Fruit fly (Drosophila melanogaster) whole organism, embryonic: ENCODE data around the gene CG13376.

Experiments
- Atf6 ChIP-seq: fragments of 200-800 bp; sonication (Bioruptor generic); IDR thresholded peaks from 2 replicates; pipeline ENCODE4 v1.3.6; 2022; ENCODE audit warnings: missing biosample characterization, missing genetic modification characterization
- BtbVII ChIP-seq: fragments of 200-800 bp; sonication (Bioruptor generic); optimal IDR thresholded peaks from 3 replicates; lab custom pipeline; 2017; ENCODE audit warnings: missing biosample characterization, mild to moderate bottlenecking, missing genetic modification characterization
- Bteb2 ChIP-seq: fragments of 200-800 bp; sonication (Bioruptor generic); optimal IDR thresholded peaks from 2 replicates; lab custom pipeline; 2016; ENCODE audit warnings: missing biosample characterization, missing genetic modification characterization
- CG10431 ChIP-seq: fragments of 200-800 bp; sonication (Bioruptor generic); optimal IDR thresholded peaks from 3 replicates; lab custom pipeline; 2018; ENCODE audit warnings: missing biosample characterization, mild to moderate bottlenecking, missing genetic modification characterization
- CG11093 ChIP-seq: fragments of 200-800 bp; sonication (Bioruptor generic); IDR thresholded peaks from 3 replicates; pipeline ENCODE4 v1.3.6; 2022; ENCODE audit warnings: missing biosample characterization, missing genetic modification characterization
- CG11723 ChIP-seq: fragments of 200-800 bp; sonication (Bioruptor generic); optimal IDR thresholded peaks from 2 replicates; lab custom pipeline; 2017; ENCODE audit warnings: missing biosample characterization, mild to moderate bottlenecking, missing genetic modification characterization
- CG12219 ChIP-seq: fragments of 200-800 bp; sonication (Bioruptor generic); optimal IDR thresholded peaks from 3 replicates; lab custom pipeline; 2018; ENCODE audit warnings: missing biosample characterization, mild to moderate bottlenecking, missing genetic modification characterization
- CG1602 ChIP-seq: fragments of 200-800 bp; sonication (Bioruptor generic); optimal IDR thresholded peaks from 3 replicates; lab custom pipeline; 2016; ENCODE audit warnings: missing biosample characterization, missing genetic modification characterization
- CG17361 ChIP-seq: fragments of 200-800 bp; sonication (Bioruptor generic); IDR thresholded peaks from 3 replicates; pipeline ENCODE4 v1.3.6; 2022; ENCODE audit warnings: missing biosample characterization, missing genetic modification characterization
- CG17612 ChIP-seq: fragments of 200-800 bp; sonication (Bioruptor generic); IDR thresholded peaks from 2 replicates; pipeline ENCODE4 v1.3.6; 2022; ENCODE audit warnings: missing biosample characterization, missing genetic modification characterization
- CG2202 ChIP-seq: fragments of 200-800 bp; sonication (Bioruptor generic); optimal IDR thresholded peaks from 2 replicates; lab custom pipeline; 2018; ENCODE audit warnings: missing biosample characterization, mild to moderate bottlenecking, missing genetic modification characterization
- CG31224 ChIP-seq: fragments of 200-800 bp; sonication (Bioruptor generic); IDR thresholded peaks from 2 replicates; pipeline ENCODE4 v1.3.6; 2022; ENCODE audit warnings: missing biosample characterization, missing genetic modification characterization
- CG6854 ChIP-seq: fragments of 200-800 bp; sonication (Bioruptor generic); optimal IDR thresholded peaks from 3 replicates; lab custom pipeline; 2017; ENCODE audit warnings: missing biosample characterization, mild to moderate bottlenecking, missing genetic modification characterization
- CG7786 ChIP-seq: fragments of 200-800 bp; sonication (Bioruptor generic); optimal IDR thresholded peaks from 2 replicates; lab custom pipeline; 2016; ENCODE audit warnings: missing biosample characterization, missing genetic modification characterization
- CG9437 ChIP-seq: fragments of 200-800 bp; sonication (Bioruptor generic); optimal IDR thresholded peaks from 2 replicates; lab custom pipeline; 2018; ENCODE audit warnings: missing biosample characterization, mild to moderate bottlenecking, missing genetic modification characterization
- CTCF ChIP-seq: fragments of 200-800 bp; sonication (Bioruptor generic); optimal IDR thresholded peaks from 2 replicates; lab custom pipeline; 2017; ENCODE audit warnings: missing biosample characterization, mild to moderate bottlenecking, missing genetic modification characterization, moderate library complexity
- CkIIα-i1 ChIP-seq: fragments of 200-800 bp; sonication (Bioruptor generic); IDR thresholded peaks from 2 replicates; pipeline ENCODE4 v1.3.6; 2022; ENCODE audit warnings: missing biosample characterization, missing genetic modification characterization
- Drgx ChIP-seq: fragments of 200-800 bp; sonication (Bioruptor generic); IDR thresholded peaks from 2 replicates; pipeline ENCODE4 v1.3.6; 2022; ENCODE audit warnings: missing biosample characterization, missing genetic modification characterization
- E2f1 ChIP-seq: fragments of 200-800 bp; sonication (Bioruptor generic); IDR thresholded peaks from 2 replicates; pipeline ENCODE4 v1.3.6; 2022; ENCODE audit warnings: missing biosample characterization, missing genetic modification characterization
- Fer3 ChIP-seq: fragments of 200-800 bp; sonication (Bioruptor generic); optimal IDR thresholded peaks from 2 replicates; lab custom pipeline; 2018; ENCODE audit warnings: missing biosample characterization, mild to moderate bottlenecking, missing genetic modification characterization, moderate library complexity
- H15 ChIP-seq: fragments of 200-800 bp; sonication (Bioruptor generic); IDR thresholded peaks from 3 replicates; pipeline ENCODE4 v1.3.6; 2022; ENCODE audit warnings: missing biosample characterization, missing genetic modification characterization
- HHEX ChIP-seq: fragments of 200-800 bp; sonication (Bioruptor generic); optimal IDR thresholded peaks from 3 replicates; lab custom pipeline; 2017; ENCODE audit warnings: missing biosample characterization, mild to moderate bottlenecking, missing genetic modification characterization, missing genetic modification reagents
- HLH3B ChIP-seq: fragments of 200-800 bp; sonication (Bioruptor generic); IDR thresholded peaks from 2 replicates; pipeline ENCODE4 v1.3.6; 2022; ENCODE audit warnings: missing biosample characterization, missing genetic modification characterization
- Hmr ChIP-seq: fragments of 200-800 bp; sonication (Bioruptor generic); optimal IDR thresholded peaks from 3 replicates; lab custom pipeline; 2017; ENCODE audit warnings: mild to moderate bottlenecking, missing biosample characterization, missing genetic modification reagents, missing genetic modification characterization
- Kr ChIP-seq: fragments of 200-800 bp; sonication (Bioruptor generic); optimal IDR thresholded peaks from 2 replicates; lab custom pipeline; 2017; ENCODE audit warnings: missing biosample characterization, mild to moderate bottlenecking, missing genetic modification characterization
- Med ChIP-seq: fragments of 200-800 bp; sonication (Bioruptor generic); peaks from one replicate; lab custom pipeline; 2016; ENCODE audit warnings: missing biosample characterization, missing genetic modification characterization, mild to moderate bottlenecking, inconsistent platforms, moderate library complexity
- Nf-YB ChIP-seq: fragments of 200-800 bp; sonication (Bioruptor generic); optimal IDR thresholded peaks from 3 replicates; lab custom pipeline; 2019; ENCODE audit warnings: missing biosample characterization, mild to moderate bottlenecking, missing genetic modification characterization, moderate library complexity
- PHDP ChIP-seq: fragments of 200-800 bp; sonication (Bioruptor generic); optimal IDR thresholded peaks from 3 replicates; lab custom pipeline; 2018; ENCODE audit warnings: missing biosample characterization, mild to moderate bottlenecking, missing genetic modification characterization, moderate library complexity
- Sin3A ChIP-seq: fragments of >200 bp; optimal IDR thresholded peaks from 2 replicates; lab custom pipeline; 2018
- Sox102F ChIP-seq: fragments of 200-800 bp; sonication (Bioruptor generic); optimal IDR thresholded peaks from 2 replicates; lab custom pipeline; 2018; ENCODE audit warnings: missing biosample characterization, mild to moderate bottlenecking, missing genetic modification characterization, moderate library complexity
- Sry-β ChIP-seq: fragments of 200-800 bp; sonication (Bioruptor generic); optimal IDR thresholded peaks from 2 replicates; lab custom pipeline; 2018; ENCODE audit warnings: missing biosample characterization, mild to moderate bottlenecking, missing genetic modification characterization, moderate library complexity
- TFAM ChIP-seq: fragments of 200-800 bp; sonication (Bioruptor generic); optimal IDR thresholded peaks from 2 replicates; lab custom pipeline; 2017; ENCODE audit warnings: missing biosample characterization, missing genetic modification characterization, inconsistent platforms
- Taf1 ChIP-seq: fragments of 200-800 bp; sonication (Bioruptor generic); IDR thresholded peaks from 2 replicates; pipeline ENCODE4 v1.3.6; 2022; ENCODE audit warnings: missing biosample characterization, missing genetic modification characterization
- ato ChIP-seq: fragments of 200-800 bp; sonication (Bioruptor generic); IDR thresholded peaks from 2 replicates; pipeline ENCODE4 v1.3.6; 2022; ENCODE audit warnings: missing biosample characterization, missing genetic modification characterization; ENCODE audit not compliant: partially characterized antibody
- chif ChIP-seq, 2 experiments: fragments of 200-800 bp; sonication (Bioruptor generic); optimal IDR thresholded peaks; 3 replicates each; lab custom pipeline; 2016; ENCODE audit warnings: missing biosample characterization in 2 of 2, missing genetic modification characterization in 2 of 2
- chinmo ChIP-seq: fragments of 200-800 bp; sonication (Bioruptor generic); IDR thresholded peaks from 4 replicates; pipeline ENCODE4 v1.3.6; 2022; ENCODE audit warnings: missing biosample characterization, missing genetic modification characterization; ENCODE audit not compliant: partially characterized antibody
- crol ChIP-seq: fragments of 200-800 bp; sonication (Bioruptor generic); IDR thresholded peaks from 2 replicates; pipeline ENCODE4 v1.3.6; 2022; ENCODE audit warnings: missing biosample characterization, missing genetic modification characterization
- dmrt99B ChIP-seq: fragments of 200-800 bp; sonication (Bioruptor generic); optimal IDR thresholded peaks from 2 replicates; lab custom pipeline; 2018; ENCODE audit warnings: missing biosample characterization, mild to moderate bottlenecking, missing genetic modification characterization, moderate library complexity
- dpn ChIP-seq, 2 experiments: fragments of 200-800 bp; sonication (Bioruptor generic); optimal IDR thresholded peaks; 3 replicates each; lab custom pipeline; 2016; ENCODE audit warnings: missing biosample characterization in 2 of 2, missing genetic modification characterization in 2 of 2
- eyg ChIP-seq: fragments of 200-800 bp; sonication (Bioruptor generic); optimal IDR thresholded peaks from 3 replicates; lab custom pipeline; 2016; ENCODE audit warnings: missing biosample characterization, missing genetic modification characterization
- ftz-f1 ChIP-seq: fragments of 200-800 bp; sonication (Bioruptor generic); optimal IDR thresholded peaks from 2 replicates; lab custom pipeline; 2016; ENCODE audit warnings: missing biosample characterization, missing genetic modification characterization
- fu2 ChIP-seq: fragments of 200-800 bp; sonication (Bioruptor generic); optimal IDR thresholded peaks from 2 replicates; lab custom pipeline; 2016; ENCODE audit warnings: missing biosample characterization, missing genetic modification characterization
- ham ChIP-seq: fragments of 200-800 bp; sonication (Bioruptor generic); IDR thresholded peaks from 2 replicates; pipeline ENCODE4 v1.3.6; 2022; ENCODE audit warnings: missing biosample characterization, missing genetic modification characterization
- knrl ChIP-seq: fragments of 200-800 bp; sonication (Bioruptor generic); IDR thresholded peaks from 3 replicates; pipeline ENCODE4 v1.3.6; 2022; ENCODE audit warnings: missing biosample characterization, missing genetic modification characterization; ENCODE audit not compliant: partially characterized antibody
- lmd ChIP-seq: fragments of 200-800 bp; sonication (Bioruptor generic); IDR thresholded peaks from 2 replicates; pipeline ENCODE4 v1.3.6; 2022; ENCODE audit warnings: missing biosample characterization, missing genetic modification characterization
- org-1 ChIP-seq: fragments of 200-800 bp; sonication (Bioruptor generic); optimal IDR thresholded peaks from 2 replicates; lab custom pipeline; 2017; ENCODE audit warnings: missing biosample characterization, missing genetic modification characterization
- pzg ChIP-seq: fragments of 200-800 bp; sonication (Bioruptor generic); optimal IDR thresholded peaks from 3 replicates; lab custom pipeline; 2018; ENCODE audit warnings: missing biosample characterization, mild to moderate bottlenecking, missing genetic modification characterization, moderate library complexity
- sc ChIP-seq, 3 experiments: fragments of >200 bp in 2 of 3; fragments of 200-800 bp in 1 of 3; sonication (Bioruptor generic) in 1 of 3; optimal IDR thresholded peaks; 2 replicates in 2 of 3; 3 replicates in 1 of 3; lab custom pipeline; 2017; ENCODE audit warnings: mild to moderate bottlenecking in 1 of 3, missing biosample characterization in 1 of 3, missing genetic modification characterization in 1 of 3, missing genetic modification reagents in 1 of 3
- sens ChIP-seq: fragments of 200-800 bp; sonication (Bioruptor generic); peaks from one replicate; lab custom pipeline; 2016; ENCODE audit warnings: missing biosample characterization, missing genetic modification characterization
- sug ChIP-seq: fragments of 200-800 bp; optimal IDR thresholded peaks from 2 replicates; lab custom pipeline; 2019; ENCODE audit warnings: missing biosample characterization, mild to moderate bottlenecking, missing genetic modification characterization, moderate library complexity
- trem ChIP-seq: fragments of 200-800 bp; optimal IDR thresholded peaks from 3 replicates; lab custom pipeline; 2019; ENCODE audit warnings: missing biosample characterization, mild to moderate bottlenecking, missing genetic modification characterization, moderate library complexity

Gene CG13376

DNA sequence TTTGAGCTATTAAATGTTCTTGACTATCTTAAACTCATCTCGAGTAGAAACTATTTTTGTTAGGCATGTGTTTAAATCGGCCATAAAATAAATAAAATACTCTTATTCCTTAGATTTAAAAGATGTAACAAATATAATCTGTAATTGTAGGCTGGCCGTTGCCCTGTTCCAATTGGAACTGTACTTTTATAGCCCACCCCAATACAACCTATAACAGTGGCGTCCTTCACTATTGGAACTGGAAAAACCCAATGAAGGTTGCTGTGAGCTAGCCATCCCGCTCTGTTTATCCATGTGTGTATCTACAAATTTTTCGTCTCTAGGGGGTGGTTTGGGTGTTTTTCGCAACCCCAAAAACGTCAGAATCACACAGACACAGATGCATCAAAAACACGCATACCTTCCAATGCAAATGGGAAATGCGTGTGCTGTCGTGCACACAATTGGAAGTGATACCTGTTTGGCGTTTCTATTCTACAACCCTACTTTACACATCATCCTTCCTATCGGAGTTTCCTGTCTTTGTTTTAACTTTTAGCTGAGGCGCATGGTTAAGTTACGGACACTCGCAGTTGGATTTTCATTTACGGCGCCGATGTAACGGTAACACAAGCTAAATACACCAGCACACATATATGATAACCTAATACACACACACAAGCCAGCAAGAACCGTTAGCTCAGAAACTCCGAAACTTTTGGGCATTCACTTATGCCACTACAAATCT lies 11.7 kb upstream of the CG13376 start (continued):
- no peak for TF ChIP-seq CG17612 (GFP tag; lab: Robert Waterston, UW)
- TF ChIP-seq Kr (GFP tag; lab: Kevin White, UChicago): peak; percentile 35
- TF ChIP-seq CG10431 (GFP tag; lab: Kevin White, UChicago): no peak
- no peak for TF ChIP-seq CG11093 (GFP tag; lab: Robert Waterston, UW)
- TF ChIP-seq dmrt99B (tag; lab: Kevin White, UChicago): peak; percentile 33
- peak; percentile 78 for TF ChIP-seq sens (GFP tag; lab: Kevin White, UChicago)
- no peak for TF ChIP-seq CG9437 (GFP tag; lab: Kevin White, UChicago)
- TF ChIP-seq Fer3 (tag; lab: Kevin White, UChicago): no peak
- no peak for TF ChIP-seq ham
- no peak for TF ChIP-seq trem
- TF ChIP-seq sc (optimal IDR thresholded peaks at IDR 0.05; lab: Kevin White, UChicago): no peak
- TF ChIP-seq sc (GFP tag; optimal IDR thresholded peaks at IDR 0.05; lab: Kevin White, UChicago): no peak
- TF ChIP-seq CG6854: no peak
- no peak for TF ChIP-seq CG7786
- no peak for TF ChIP-seq lmd (GFP tag; lab: Robert Waterston, UW)
- no peak for TF ChIP-seq Atf6
- TF ChIP-seq H15: no peak
- TF ChIP-seq CG17361: no peak
- TF ChIP-seq dpn (GFP tag; optimal IDR thresholded peaks at IDR 0.05; lab: Kevin White, UChicago): no peak
- TF ChIP-seq Nf-YB (GFP tag; lab: Kevin White, UChicago): no peak
- no peak for TF ChIP-seq crol (GFP tag; lab: Robert Waterston, UW)
- TF ChIP-seq Taf1 (GFP tag; lab: Robert Waterston, UW): no peak
- TF ChIP-seq E2f1 (GFP tag; lab: Robert Waterston, UW): no peak
- TF ChIP-seq CG12219 (GFP tag; lab: Kevin White, UChicago): no peak
- TF ChIP-seq Sry-β: no peak
- no peak for TF ChIP-seq sug (tag; lab: Kevin White, UChicago)
- TF ChIP-seq BtbVII (GFP tag; lab: Kevin White, UChicago): no peak
- no peak for TF ChIP-seq ftz-f1 (GFP tag; lab: Kevin White, UChicago)
- no peak for TF ChIP-seq Sin3A (lab: Kevin White, UChicago)
- TF ChIP-seq Med (GFP tag; lab: Kevin White, UChicago): peak; percentile 77
- TF ChIP-seq eyg (GFP tag; lab: Kevin White, UChicago): no peak
- no peak for TF ChIP-seq CkIIα-i1 (GFP tag; lab: Robert Waterston, UW)
- TF ChIP-seq HHEX (GFP tag; lab: Kevin White, UChicago): no peak
- TF ChIP-seq CG1602 (GFP tag; lab: Kevin White, UChicago): no peak
- TF ChIP-seq CG2202 (tag; lab: Kevin White, UChicago): no peak
- TF ChIP-seq Bteb2: no peak
- TF ChIP-seq fu2 (GFP tag; lab: Kevin White, UChicago): no peak
- TF ChIP-seq pzg (GFP tag; lab: Kevin White, UChicago): no peak
- TF ChIP-seq Drgx: no peak
- TF ChIP-seq HLH3B (GFP tag; lab: Robert Waterston, UW): no peak
- peak; percentile 40 for TF ChIP-seq Hmr (GFP tag; lab: Kevin White, UChicago)
- TF ChIP-seq Sox102F (GFP tag; lab: Kevin White, UChicago): no peak
- TF ChIP-seq PHDP: no peak
- TF ChIP-seq CTCF (GFP tag; lab: Kevin White, UChicago): no peak
- TF ChIP-seq ato: no peak
- TF ChIP-seq CG11723 (GFP tag; lab: Kevin White, UChicago): no peak
- TF ChIP-seq TFAM (GFP tag; lab: Kevin White, UChicago): no peak
- TF ChIP-seq CG31224 (GFP tag; lab: Robert Waterston, UW): no peak
- TF ChIP-seq chinmo (GFP tag; lab: Robert Waterston, UW): no peak
- no peak for TF ChIP-seq org-1 (GFP tag; lab: Kevin White, UChicago)
- no peak for TF ChIP-seq knrl (GFP tag; lab: Robert Waterston, UW)
- no peak for TF ChIP-seq chif (GFP tag; optimal IDR thresholded peaks at IDR 0.05; lab: Kevin White, UChicago)
